Worm (Caenorhabditis elegans) whole organism, young adult: Measurements from ENCODE around the gene elo-1.

ENCODE experiments used
- C06A6.2 ChIP-seq: fragments of 200-800 bp; sonication (Bioruptor generic); conservative IDR thresholded peaks from 2 replicates; pipeline ENCODE4 v1.3.6; 2022; ENCODE audit warnings: missing genetic modification characterization, missing compliant biosample characterization
- D2030.7 ChIP-seq: fragments of 200-800 bp; sonication (Bioruptor generic); IDR thresholded peaks from 2 replicates; pipeline ENCODE4 v1.3.6; 2022; ENCODE audit warnings: missing genetic modification reagents, missing genetic modification characterization, missing compliant biosample characterization
- F10E7.11 ChIP-seq: sonication (generic microtip); optimal IDR thresholded peaks from 2 replicates; lab custom pipeline; 2017; ENCODE audit warnings: mild to moderate bottlenecking, missing genetic modification characterization, moderate library complexity, missing compliant biosample characterization
- F23B12.7 ChIP-seq: sonication (generic microtip); optimal IDR thresholded peaks from 2 replicates; lab custom pipeline; 2017; ENCODE audit warnings: missing genetic modification characterization, mild to moderate bottlenecking, missing compliant biosample characterization, antibody characterized with exemption, moderate library complexity; ENCODE audit not compliant: insufficient read depth
- F33H1.4 ChIP-seq: fragments of 200-800 bp; sonication (Bioruptor generic); IDR thresholded peaks from 2 replicates; pipeline ENCODE4 v1.3.6; 2022; ENCODE audit warnings: missing genetic modification reagents, missing genetic modification characterization, missing compliant biosample characterization
- F52B5.7 ChIP-seq: sonication (generic microtip); optimal IDR thresholded peaks from 2 replicates; lab custom pipeline; 2016; ENCODE audit warnings: mild to moderate bottlenecking, missing genetic modification characterization, missing compliant biosample characterization
- T26A5.8 ChIP-seq: sonication (generic microtip); optimal IDR thresholded peaks from 2 replicates; lab custom pipeline; 2016; ENCODE audit warnings: missing genetic modification characterization, missing compliant biosample characterization
- Y53F4B.3 ChIP-seq: fragments of 200-800 bp; sonication (Bioruptor generic); IDR thresholded peaks from 2 replicates; pipeline ENCODE4 v1.3.6; 2022; ENCODE audit warnings: missing genetic modification reagents, missing genetic modification characterization, missing compliant biosample characterization
- Y53G8AR.9 ChIP-seq: fragments of 200-800 bp; sonication (Bioruptor generic); conservative IDR thresholded peaks from 2 replicates; pipeline ENCODE4 v1.3.6; 2022; ENCODE audit warnings: missing genetic modification reagents, missing genetic modification characterization, missing compliant biosample characterization
- Y56A3A.18 ChIP-seq: fragments of 200-800 bp; sonication (Bioruptor generic); IDR thresholded peaks from 2 replicates; pipeline ENCODE4 v1.3.6; 2022; ENCODE audit warnings: missing genetic modification reagents, missing genetic modification characterization, missing compliant biosample characterization
- ZK185.1 ChIP-seq: sonication (generic microtip); optimal IDR thresholded peaks from 2 replicates; lab custom pipeline; 2016; ENCODE audit warnings: mild to moderate bottlenecking, missing genetic modification characterization, missing compliant biosample characterization; ENCODE audit not compliant: poor library complexity, severe bottlenecking
- aptf-3 ChIP-seq: fragments of 200-800 bp; sonication (Bioruptor generic); IDR thresholded peaks from 2 replicates; pipeline ENCODE4 v1.3.6; 2022; ENCODE audit warnings: missing genetic modification characterization, missing compliant biosample characterization
- atf-7 ChIP-seq: sonication (generic microtip); optimal IDR thresholded peaks from 2 replicates; lab custom pipeline; 2017; ENCODE audit warnings: mild to moderate bottlenecking, missing genetic modification characterization, missing compliant biosample characterization
- attf-6 ChIP-seq: fragments of 200-800 bp; sonication (Bioruptor generic); IDR thresholded peaks from 2 replicates; pipeline ENCODE4 v1.3.6; 2022; ENCODE audit warnings: missing genetic modification reagents, missing genetic modification characterization, missing compliant biosample characterization
- cebp-1 ChIP-seq, 2 experiments: fragments of 200-800 bp in 1 of 2; sonication (Bioruptor generic) in 1 of 2; sonication (generic microtip) in 1 of 2; IDR thresholded peaks in 1 of 2; optimal IDR thresholded peaks in 1 of 2; 2 replicates each; pipeline versions ENCODE4 v1.3.6 to Lab custom; 2017 to 2022; ENCODE audit warnings: missing compliant biosample characterization in 2 of 2, missing genetic modification characterization in 2 of 2, mild to moderate bottlenecking in 1 of 2, missing genetic modification reagents in 1 of 2, moderate library complexity in 1 of 2
- ceh-79 ChIP-seq: sonication (generic microtip); optimal IDR thresholded peaks from 2 replicates; lab custom pipeline; 2017; ENCODE audit warnings: mild to moderate bottlenecking, missing genetic modification characterization, missing compliant biosample characterization
- ceh-91 ChIP-seq: fragments of 200-800 bp; sonication (Bioruptor generic); IDR thresholded peaks from 2 replicates; pipeline ENCODE4 v1.3.6; 2022; ENCODE audit warnings: missing genetic modification reagents, missing genetic modification characterization, missing compliant biosample characterization
- egl-44 ChIP-seq: fragments of 200-800 bp; sonication (Bioruptor generic); IDR thresholded peaks from 2 replicates; pipeline ENCODE4 v1.3.6; 2022; ENCODE audit warnings: missing genetic modification reagents, missing genetic modification characterization, missing compliant biosample characterization
- ekl-4 ChIP-seq: fragments of 200-800 bp; sonication (Bioruptor generic); IDR thresholded peaks from 2 replicates; pipeline ENCODE4 v1.3.6; 2022; ENCODE audit warnings: missing genetic modification reagents, missing genetic modification characterization, missing compliant biosample characterization
- ets-4 ChIP-seq: fragments of 200-800 bp; sonication (Bioruptor generic); optimal IDR thresholded peaks from 2 replicates; lab custom pipeline; 2018; ENCODE audit warnings: mild to moderate bottlenecking, missing genetic modification characterization, missing compliant biosample characterization
- fkh-3 ChIP-seq: sonication (generic microtip); optimal IDR thresholded peaks from 2 replicates; lab custom pipeline; 2016; ENCODE audit warnings: mild to moderate bottlenecking, missing genetic modification characterization, missing compliant biosample characterization
- gei-17 ChIP-seq: fragments of 200-800 bp; sonication (Bioruptor generic); optimal IDR thresholded peaks from 2 replicates; lab custom pipeline; 2018; ENCODE audit warnings: mild to moderate bottlenecking, missing genetic modification characterization, missing compliant biosample characterization
- hrde-1 ChIP-seq: sonication (generic microtip); optimal IDR thresholded peaks from 2 replicates; lab custom pipeline; 2016; ENCODE audit warnings: missing genetic modification characterization, mild to moderate bottlenecking, missing compliant biosample characterization, moderate library complexity, missing genotype, missing genetic modification reagents, borderline replicate concordance
- hsf-1 ChIP-seq: fragments of 200-800 bp; sonication (Bioruptor generic); IDR thresholded peaks from 2 replicates; pipeline ENCODE4 v1.3.6; 2022; ENCODE audit warnings: missing genetic modification reagents, missing genetic modification characterization, missing compliant biosample characterization
- lag-1 ChIP-seq: fragments of 200-800 bp; sonication (Bioruptor generic); IDR thresholded peaks from 2 replicates; pipeline ENCODE4 v1.3.6; 2022; ENCODE audit warnings: missing genetic modification reagents, missing genetic modification characterization, missing compliant biosample characterization
- lin-26 ChIP-seq: fragments of 200-800 bp; sonication (Bioruptor generic); IDR thresholded peaks from 2 replicates; pipeline ENCODE4 v1.3.6; 2022; ENCODE audit warnings: missing genetic modification reagents, missing genetic modification characterization, missing compliant biosample characterization
- lin-35 ChIP-seq, 3 experiments: fragments of 150-350 bp in 2 of 3; sonication (generic microtip) in 1 of 3; optimal IDR thresholded peaks; 2 replicates each; lab custom pipeline; 2014 to 2018; ENCODE audit warnings: missing biosample characterization in 3 of 3, missing genetic modification characterization in 3 of 3, missing genetic modification reagents in 3 of 3
- lin-40 ChIP-seq: sonication (generic microtip); optimal IDR thresholded peaks from 2 replicates; lab custom pipeline; 2016; ENCODE audit warnings: missing genetic modification characterization, mild to moderate bottlenecking, missing compliant biosample characterization, missing genotype, missing genetic modification reagents
- madf-6 ChIP-seq: fragments of 200-800 bp; sonication (Bioruptor generic); IDR thresholded peaks from 2 replicates; pipeline ENCODE4 v1.3.6; 2022; ENCODE audit warnings: missing genetic modification reagents, missing genetic modification characterization, missing compliant biosample characterization
- mcd-1 ChIP-seq: fragments of 200-800 bp; sonication (Bioruptor generic); IDR thresholded peaks from 2 replicates; pipeline ENCODE4 v1.3.6; 2022; ENCODE audit warnings: missing genetic modification reagents, missing genetic modification characterization, missing compliant biosample characterization
- mel-28 ChIP-seq: sonication (generic microtip); optimal IDR thresholded peaks from 2 replicates; lab custom pipeline; 2016; ENCODE audit warnings: borderline replicate concordance, mild to moderate bottlenecking, missing genetic modification characterization, missing compliant biosample characterization
- nfya-1 ChIP-seq: sonication (generic microtip); optimal IDR thresholded peaks from 2 replicates; lab custom pipeline; 2017; ENCODE audit warnings: antibody characterized with exemption, missing compliant biosample characterization, missing genetic modification characterization, borderline replicate concordance; ENCODE audit not compliant: insufficient read depth
- nhr-179 ChIP-seq: sonication (generic microtip); optimal IDR thresholded peaks from 2 replicates; lab custom pipeline; 2016; ENCODE audit warnings: mild to moderate bottlenecking, missing genetic modification characterization, missing compliant biosample characterization
- nhr-27 ChIP-seq: fragments of 200-800 bp; sonication (Bioruptor generic); optimal IDR thresholded peaks from 2 replicates; lab custom pipeline; 2018; ENCODE audit warnings: mild to moderate bottlenecking, missing genetic modification characterization, moderate library complexity, missing compliant biosample characterization
- pbrm-1 ChIP-seq: fragments of 200-800 bp; sonication (Bioruptor generic); IDR thresholded peaks from 2 replicates; pipeline ENCODE4 v1.3.6; 2022; ENCODE audit warnings: missing genetic modification reagents, missing genetic modification characterization, missing compliant biosample characterization
- pha-4 ChIP-seq: fragments of 150-350 bp; sonication (generic microtip); optimal IDR thresholded peaks from 2 replicates; lab custom pipeline; 2014; ENCODE audit warnings: missing biosample characterization, missing genetic modification reagents, missing genetic modification characterization
- rec-8 ChIP-seq, 2 experiments: sonication (generic microtip); optimal IDR thresholded peaks; 2 replicates each; lab custom pipeline; 2016; ENCODE audit warnings: mild to moderate bottlenecking in 2 of 2, missing genetic modification characterization in 2 of 2, missing genetic modification reagents in 2 of 2, missing genotype in 2 of 2, missing biosample characterization in 1 of 2, missing compliant biosample characterization in 1 of 2, moderate library complexity in 1 of 2
- sdz-38 ChIP-seq: sonication (generic microtip); optimal IDR thresholded peaks from 2 replicates; lab custom pipeline; 2016; ENCODE audit warnings: missing genotype, missing genetic modification characterization, missing compliant biosample characterization
- tbp1 ChIP-seq: fragments of 200-800 bp; sonication (Bioruptor generic); optimal IDR thresholded peaks from 2 replicates; lab custom pipeline; 2018; ENCODE audit warnings: mild to moderate bottlenecking, missing genetic modification characterization, missing compliant biosample characterization
- ztf-18 ChIP-seq: sonication (generic microtip); optimal IDR thresholded peaks from 2 replicates; lab custom pipeline; 2016; ENCODE audit warnings: missing genotype, mild to moderate bottlenecking, missing genetic modification characterization, missing compliant biosample characterization
- ztf-26 ChIP-seq: sonication (generic microtip); optimal IDR thresholded peaks from 2 replicates; lab custom pipeline; 2017; ENCODE audit warnings: missing genetic modification characterization, missing compliant biosample characterization
- ztf-28 ChIP-seq: fragments of 200-800 bp; sonication (Bioruptor generic); IDR thresholded peaks from 2 replicates; pipeline ENCODE4 v1.3.6; 2022; ENCODE audit warnings: missing genetic modification reagents, missing genetic modification characterization, missing compliant biosample characterization

Gene elo-1

ce11 chrIV:9545986-9546385, 19.8 kb downstream of the elo-1 start, which contains the start of gene T05A1.5:
T05A1.5 (plus strand) TSS chrIV:9546286.
- TF ChIP-seq ZK185.1 (tag; lab: Kevin White, UChicago) = no peak
- no peak for TF ChIP-seq egl-44
- TF ChIP-seq ceh-91 (GFP tag; lab: Robert Waterston, UW) = no peak
- no peak for TF ChIP-seq hsf-1 (GFP tag; lab: Robert Waterston, UW)
- TF ChIP-seq madf-6 (GFP tag; lab: Robert Waterston, UW) = no peak
- TF ChIP-seq lin-35 (GFP tag; optimal IDR thresholded peaks at IDR 0.05; lab: Kevin White, UChicago) = no peak
- no peak for TF ChIP-seq mel-28
- TF ChIP-seq tbp1 (GFP tag; lab: Kevin White, UChicago) = no peak
- TF ChIP-seq Y56A3A.18 = no peak

ce11 chrIV:9563079-9563478, 36.9 kb downstream of the elo-1 start, which contains the start of gene col-122:
col-122 (plus strand) TSS chrIV:9563379.
- no peak for TF ChIP-seq hrde-1 (tag; lab: Kevin White, UChicago)
- no peak for TF ChIP-seq attf-6 (GFP tag; lab: Robert Waterston, UW)
- TF ChIP-seq fkh-3 (tag; lab: Kevin White, UChicago) = no peak
- no peak for TF ChIP-seq ceh-79 (tag; lab: Kevin White, UChicago)
- no peak for TF ChIP-seq madf-6 (GFP tag; lab: Robert Waterston, UW)
- no peak for TF ChIP-seq lag-1 (GFP tag; lab: Robert Waterston, UW)
- TF ChIP-seq F33H1.4 = no peak
- TF ChIP-seq sdz-38 (tag; lab: Kevin White, UChicago) = no peak
- no peak for TF ChIP-seq ekl-4 (GFP tag; lab: Robert Waterston, UW)
- no peak for TF ChIP-seq rec-8 (tag; optimal IDR thresholded peaks at IDR 0.05; lab: Kevin White, UChicago)
- no peak for TF ChIP-seq tbp1 (GFP tag; lab: Kevin White, UChicago)
- no peak for TF ChIP-seq Y53G8AR.9 (GFP tag; lab: Robert Waterston, UW)
- TF ChIP-seq pbrm-1 (GFP tag; lab: Robert Waterston, UW) = no peak
- TF ChIP-seq ztf-26 (tag; lab: Kevin White, UChicago) = no peak
- TF ChIP-seq lin-26 = no peak
- TF ChIP-seq aptf-3 (GFP tag; lab: Robert Waterston, UW) = no peak
- TF ChIP-seq nhr-179 = no peak
- no peak for TF ChIP-seq cebp-1 (GFP tag; IDR thresholded peaks at IDR 0.05; lab: Robert Waterston, UW)
- no peak for TF ChIP-seq cebp-1 (tag; optimal IDR thresholded peaks at IDR 0.05; lab: Kevin White, UChicago)
- no peak for TF ChIP-seq F23B12.7 (tag; lab: Kevin White, UChicago)
- no peak for TF ChIP-seq gei-17 (GFP tag; lab: Kevin White, UChicago)

- TF ChIP-seq T26A5.8 (tag; lab: Kevin White, UChicago) = peak; percentile 10
- no peak for TF ChIP-seq mcd-1
- TF ChIP-seq ztf-26 (tag; lab: Kevin White, UChicago) = peak; percentile 89
- TF ChIP-seq ceh-79 (tag; lab: Kevin White, UChicago) = peak; percentile 83
- TF ChIP-seq D2030.7 (GFP tag; lab: Robert Waterston, UW) = no peak
- TF ChIP-seq Y53F4B.3 = no peak
- TF ChIP-seq egl-44 = 0 out of 2 replicates have a peak, but pooled peaks have one; percentile 39
- no peak for TF ChIP-seq madf-6 (GFP tag; lab: Robert Waterston, UW)
- TF ChIP-seq ets-4 = peak; percentile 10
- peak; percentile 26 for TF ChIP-seq atf-7 (tag; lab: Kevin White, UChicago)
- peak; percentile 22 for TF ChIP-seq ztf-18 (tag; lab: Kevin White, UChicago)
- TF ChIP-seq ztf-28 (GFP tag; lab: Robert Waterston, UW) = peak; percentile 32; the same call in 1 of the 2 replicates
- no peak for TF ChIP-seq F10E7.11 (tag; lab: Kevin White, UChicago)
- TF ChIP-seq sdz-38 (tag; lab: Kevin White, UChicago) = no peak
- no peak for TF ChIP-seq nfya-1 (tag; lab: Kevin White, UChicago)
- TF ChIP-seq pha-4 (tag; lab: Kevin White, UChicago) = no peak
- TF ChIP-seq F52B5.7 (tag; lab: Kevin White, UChicago) = peak; percentile 0
- no peak for TF ChIP-seq C06A6.2 (GFP tag; lab: Robert Waterston, UW)
- peak; percentile 54 for TF ChIP-seq lin-40 (tag; lab: Kevin White, UChicago)
- no peak for TF ChIP-seq attf-6 (GFP tag; lab: Robert Waterston, UW)
- TF ChIP-seq nhr-27 = no peak
Measured at ce11 chrIV:9563529-9564376, 37.6 kb downstream of the elo-1 start.
